Fruit fly (Drosophila melanogaster) whole organism: ENCODE results near the gene CG7695.

Experiments
- Dll ChIP-seq: fragments of >200 bp; optimal IDR thresholded peaks from 2 replicates; lab custom pipeline; 2017
- EcR ChIP-seq, 2 experiments: fragments of >200 bp; optimal IDR thresholded peaks; 2 replicates each; lab custom pipeline; 2017; ENCODE audit warnings: missing biosample characterization in 2 of 2, missing genetic modification characterization in 2 of 2, missing genetic modification reagents in 2 of 2
- psq ChIP-seq: fragments of >200 bp; optimal IDR thresholded peaks from 2 replicates; lab custom pipeline; 2017
- usp ChIP-seq: fragments of >200 bp; optimal IDR thresholded peaks from 2 replicates; lab custom pipeline; 2017; ENCODE audit warnings: missing biosample characterization, missing genetic modification characterization, mixed read lengths

- TF ChIP-seq psq (lab: Kevin White, UChicago) = no peak
- no peak for TF ChIP-seq EcR (GFP tag; optimal IDR thresholded peaks at IDR 0.05; lab: Kevin White, UChicago)
- no peak for TF ChIP-seq Dll (lab: Kevin White, UChicago)
- no peak for TF ChIP-seq usp (GFP tag; lab: Kevin White, UChicago)
Measured at dm6 chr3R:18580979-18581378, 36.3 kb downstream of the CG7695 start.
